Fruit fly (Drosophila melanogaster): Measurements from ENCODE around the gene Rrp1.

Rrp1 gene

dm6 chr2L:3011484-3011883, 39.2 kb upstream of the Rrp1 start (continued):
- TF ChIP-seq acj6 (GFP tag; optimal IDR thresholded peaks at IDR 0.05) (peak; percentile 83), CG3032 (tag; optimal IDR thresholded peaks at IDR 0.05) (peak; percentile 73), OdsH (GFP tag; optimal IDR thresholded peaks at IDR 0.05) (peak; percentile 77), CG6792 (GFP tag; optimal IDR thresholded peaks at IDR 0.05) (peak; percentile 82), CG1621 (tag; optimal IDR thresholded peaks at IDR 0.05) (peak; percentile 68), CG11294 (GFP tag; IDR thresholded peaks at IDR 0.05) (no peak), CG8119 (GFP tag; IDR thresholded peaks at IDR 0.05) (peak; percentile 50; the same call in 1 of the 3 replicates), CG3919 (GFP tag; optimal IDR thresholded peaks at IDR 0.05) (peak; percentile 86), Gug (GFP tag; IDR thresholded peaks at IDR 0.05) (no peak), CG6808 (GFP tag; optimal IDR thresholded peaks at IDR 0.05) (peak; percentile 53), CG16779 (tag; optimal IDR thresholded peaks at IDR 0.05) (peak; percentile 40), Eip75B (GFP tag; optimal IDR thresholded peaks at IDR 0.05) (peak; percentile 84), Ets96B (tag; optimal IDR thresholded peaks at IDR 0.05) (peak; percentile 76), CG7368 (GFP tag; optimal IDR thresholded peaks at IDR 0.05) (peak; percentile 76), Eip78C (GFP tag) (peak; percentile 96), Lpt (GFP tag; optimal IDR thresholded peaks at IDR 0.05) (peak; percentile 23), CG6163 (GFP tag; IDR thresholded peaks at IDR 0.05) (peak; percentile 70), CG6854 (GFP tag; optimal IDR thresholded peaks at IDR 0.05) (peak; percentile 63)

dm6 chr2L:3009438-3009837, 37.1 kb upstream of the Rrp1 start:
- TF ChIP-seq CG31627 (GFP tag; optimal IDR thresholded peaks at IDR 0.05) (no peak), lz (GFP tag; optimal IDR thresholded peaks at IDR 0.05) (no peak), Sox15 (GFP tag; optimal IDR thresholded peaks at IDR 0.05) (no peak), CG3919 (GFP tag; optimal IDR thresholded peaks at IDR 0.05) (no peak), Lpt (GFP tag; optimal IDR thresholded peaks at IDR 0.05) (no peak), esn (GFP tag; optimal IDR thresholded peaks at IDR 0.05) (no peak), svp (GFP tag) (no peak), salr (GFP tag; optimal IDR thresholded peaks at IDR 0.05) (no peak), CG8632 (GFP tag; optimal IDR thresholded peaks at IDR 0.05) (no peak), dsx (GFP tag; optimal IDR thresholded peaks at IDR 0.05; ENCODE audit: poor library complexity, severe bottlenecking) (no peak), CG4318 (GFP tag; optimal IDR thresholded peaks at IDR 0.05) (no peak), CG6854 (GFP tag; optimal IDR thresholded peaks at IDR 0.05) (no peak), spab (GFP tag; optimal IDR thresholded peaks at IDR 0.05) (no peak), CG1621 (tag; optimal IDR thresholded peaks at IDR 0.05) (no peak), CG6792 (GFP tag; optimal IDR thresholded peaks at IDR 0.05) (no peak)

- TF ChIP-seq Met (GFP tag; optimal IDR thresholded peaks at IDR 0.05): no peak
- no peak for TF ChIP-seq Eip78C (GFP tag)
- TF ChIP-seq vri (GFP tag; optimal IDR thresholded peaks at IDR 0.05): no peak
- TF ChIP-seq CG10669 (GFP tag; optimal IDR thresholded peaks at IDR 0.05): no peak
- TF ChIP-seq CG15336 (GFP tag; IDR thresholded peaks at IDR 0.05): no peak
- no peak for TF ChIP-seq CG11294 (GFP tag; IDR thresholded peaks at IDR 0.05)
Measured at dm6 chr2L:3006925-3007426, 34.7 kb upstream of the Rrp1 start.

dm6 chr2L:3006194-3006593, 33.9 kb upstream of the Rrp1 start:
- TF ChIP-seq achi (GFP tag; optimal IDR thresholded peaks at IDR 0.05): no peak
- no peak for TF ChIP-seq Hr4 (GFP tag; optimal IDR thresholded peaks at IDR 0.05)
- TF ChIP-seq CG6854 (GFP tag; optimal IDR thresholded peaks at IDR 0.05): no peak
- TF ChIP-seq CG3919 (GFP tag; optimal IDR thresholded peaks at IDR 0.05): no peak
- TF ChIP-seq CG10631 (GFP tag; optimal IDR thresholded peaks at IDR 0.05): no peak
- TF ChIP-seq dac (GFP tag; optimal IDR thresholded peaks at IDR 0.05): no peak
- TF ChIP-seq CG16779 (tag; optimal IDR thresholded peaks at IDR 0.05): no peak
- TF ChIP-seq CG6792 (GFP tag; optimal IDR thresholded peaks at IDR 0.05): no peak
- no peak for TF ChIP-seq Ets21C (GFP tag; optimal IDR thresholded peaks at IDR 0.05)
- no peak for TF ChIP-seq dsx (GFP tag; optimal IDR thresholded peaks at IDR 0.05; ENCODE audit: poor library complexity, severe bottlenecking)
- no peak for TF ChIP-seq CG11902 (GFP tag; optimal IDR thresholded peaks at IDR 0.05)

Data from whole organism, prepupa.